Worm (Caenorhabditis elegans) whole organism, L2 larva: Measurements from ENCODE around the gene Y48A6C.8.

Source experiments
- R02D3.7 ChIP-seq: fragments of 150-350 bp; optimal IDR thresholded peaks from 2 replicates; lab custom pipeline; 2014; ENCODE audit warnings: missing biosample characterization, missing genetic modification characterization
- alr-1 ChIP-seq: fragments of 150-350 bp; optimal IDR thresholded peaks from 2 replicates; lab custom pipeline; 2014; ENCODE audit warnings: missing biosample characterization, missing genetic modification characterization
- aly-2 ChIP-seq: fragments of 150-350 bp; optimal IDR thresholded peaks from 2 replicates; lab custom pipeline; 2014; ENCODE audit warnings: missing biosample characterization, missing genetic modification characterization
- ama-1 ChIP-seq: fragments of 150-350 bp; optimal IDR thresholded peaks from 2 replicates; lab custom pipeline; 2018; ENCODE audit warnings: inconsistent platforms
- nhr-25 ChIP-seq: fragments of 150-350 bp; sonication (generic microtip); optimal IDR thresholded peaks from 3 replicates; lab custom pipeline; 2014; ENCODE audit warnings: missing biosample characterization, missing genetic modification characterization

- TF ChIP-seq alr-1 (tag; lab: Kevin White, UChicago): no peak
- no peak for TF ChIP-seq R02D3.7 (tag; lab: Kevin White, UChicago)
- peak; percentile 9 for TF ChIP-seq nhr-25 (tag; lab: Kevin White, UChicago)
- no peak for TF ChIP-seq aly-2 (tag; lab: Kevin White, UChicago)
- peak; percentile 98 for TF ChIP-seq ama-1 (lab: Kevin White, UChicago)
These were observed 37.2 kb downstream of the Y48A6C.8 start for ce11 chrIII:11090112-11090648.
